Fruit fly (Drosophila melanogaster): ENCODE results near the gene mRpS6.

The mRpS6 gene

dm6 chr3L:4375675-4376366 is 11.5 kb downstream of the mRpS6 start (continued):
- TF ChIP-seq HLH3B (GFP tag; IDR thresholded peaks at IDR 0.05): peak; percentile 40; the same call in 1 of the 2 replicates
- TF ChIP-seq CG14860 (GFP tag; IDR thresholded peaks at IDR 0.05; ENCODE audit: partially characterized antibody): no peak
- no peak for TF ChIP-seq CG14050 (GFP tag; IDR thresholded peaks at IDR 0.05)
- no peak for TF ChIP-seq fu2 (GFP tag; optimal IDR thresholded peaks at IDR 0.05)
- no peak for TF ChIP-seq zfh2 (GFP tag; optimal IDR thresholded peaks at IDR 0.05)
- TF ChIP-seq CG11723 (GFP tag; optimal IDR thresholded peaks at IDR 0.05): no peak
- no peak for TF ChIP-seq CkIIα-i1 (GFP tag; IDR thresholded peaks at IDR 0.05)
- no peak for TF ChIP-seq Gsc (GFP tag; IDR thresholded peaks at IDR 0.05)
- no peak for TF ChIP-seq CG3995 (GFP tag; optimal IDR thresholded peaks at IDR 0.05)
- no peak for TF ChIP-seq vnd (GFP tag; IDR thresholded peaks at IDR 0.05; ENCODE audit: partially characterized antibody)
- TF ChIP-seq scrt (GFP tag; optimal IDR thresholded peaks at IDR 0.05): no peak
- TF ChIP-seq bcd (GFP tag; optimal IDR thresholded peaks at IDR 0.05): no peak
- TF ChIP-seq Vsx1 (GFP tag; optimal IDR thresholded peaks at IDR 0.05): no peak
- no peak for TF ChIP-seq fd64A (GFP tag; optimal IDR thresholded peaks at IDR 0.05)
- no peak for TF ChIP-seq CG9797 (GFP tag; optimal IDR thresholded peaks at IDR 0.05)
- no peak for TF ChIP-seq tup (GFP tag; optimal IDR thresholded peaks at IDR 0.05)
- no peak for TF ChIP-seq kah (GFP tag; optimal IDR thresholded peaks at IDR 0.05)
- TF ChIP-seq peb (GFP tag; IDR thresholded peaks at IDR 0.05): no peak
- no peak for TF ChIP-seq wek (GFP tag; optimal IDR thresholded peaks at IDR 0.05)
- no peak for TF ChIP-seq Ets65A (GFP tag)
- peak; percentile 18 for TF ChIP-seq CG10209 (GFP tag; optimal IDR thresholded peaks at IDR 0.05)
- TF ChIP-seq pnt (GFP tag; optimal IDR thresholded peaks at IDR 0.05): no peak
- no peak for TF ChIP-seq CG6765 (GFP tag; optimal IDR thresholded peaks at IDR 0.05)
- peak; percentile 76 for TF ChIP-seq sens (GFP tag)
- no peak for TF ChIP-seq CG42726 (GFP tag; IDR thresholded peaks at IDR 0.05; ENCODE audit: partially characterized antibody)
- TF ChIP-seq stwl (tag; optimal IDR thresholded peaks at IDR 0.05): no peak
- TF ChIP-seq CG7963 (GFP tag; IDR thresholded peaks at IDR 0.05; ENCODE audit: partially characterized antibody): no peak
- 0 out of 2 replicates have a peak, but pooled peaks have one; percentile 8 for TF ChIP-seq onecut (GFP tag; IDR thresholded peaks at IDR 0.05)
- no peak for TF ChIP-seq CG12155 (GFP tag; optimal IDR thresholded peaks at IDR 0.05)
- TF ChIP-seq CG17361 (GFP tag; IDR thresholded peaks at IDR 0.05): 0 out of 3 replicates have a peak, but pooled peaks have one; percentile 13
- no peak for TF ChIP-seq trh (GFP tag; optimal IDR thresholded peaks at IDR 0.05)
- TF ChIP-seq CG8281 (tag; optimal IDR thresholded peaks at IDR 0.05): peak; percentile 98
- peak; percentile 39 for TF ChIP-seq H2.0 (GFP tag; IDR thresholded peaks at IDR 0.05)
- no peak for TF ChIP-seq CG16779 (GFP tag; IDR thresholded peaks at IDR 0.05)
- TF ChIP-seq CG12071 (GFP tag; optimal IDR thresholded peaks at IDR 0.05): no peak
- TF ChIP-seq exex (tag; optimal IDR thresholded peaks at IDR 0.05): no peak
- no peak for TF ChIP-seq ash1 (GFP tag; optimal IDR thresholded peaks at IDR 0.05)
- TF ChIP-seq HLH54F (GFP tag; optimal IDR thresholded peaks at IDR 0.05): no peak
- no peak for TF ChIP-seq pb (GFP tag; optimal IDR thresholded peaks at IDR 0.05)
- peak; percentile 20 for TF ChIP-seq Meics (GFP tag; optimal IDR thresholded peaks at IDR 0.05)
- TF ChIP-seq Myb (GFP tag; optimal IDR thresholded peaks at IDR 0.05): no peak
- TF ChIP-seq Kr (GFP tag; optimal IDR thresholded peaks at IDR 0.05): no peak
- TF ChIP-seq Ets97D (GFP tag; optimal IDR thresholded peaks at IDR 0.05): no peak
- TF ChIP-seq CG17359 (tag; optimal IDR thresholded peaks at IDR 0.05): peak; percentile 32
- no peak for TF ChIP-seq CG12104 (GFP tag; optimal IDR thresholded peaks at IDR 0.05)
- TF ChIP-seq CG3163 (GFP tag; optimal IDR thresholded peaks at IDR 0.05): no peak
- no peak for TF ChIP-seq Dad (GFP tag; optimal IDR thresholded peaks at IDR 0.05)
- no peak for TF ChIP-seq cato (GFP tag; optimal IDR thresholded peaks at IDR 0.05; ENCODE audit: borderline replicate concordance)
- peak; percentile 31 for TF ChIP-seq Xbp1 (GFP tag; optimal IDR thresholded peaks at IDR 0.05)
- TF ChIP-seq CG13775 (GFP tag; optimal IDR thresholded peaks at IDR 0.05): no peak
